Fruit fly (Drosophila melanogaster) whole organism, embryonic: ENCODE data around the gene Cep135.

Experiments
- Awh ChIP-seq: fragments of 200-800 bp; sonication (Bioruptor generic); IDR thresholded peaks from 2 replicates; pipeline ENCODE4, ENCODE4 v1.3.6; 2022; ENCODE audit warnings: missing biosample characterization, missing genetic modification characterization
- C15 ChIP-seq: fragments of 200-800 bp; sonication (Bioruptor generic); IDR thresholded peaks from 3 replicates; pipeline ENCODE4 v1.3.6; 2022; ENCODE audit warnings: missing biosample characterization, missing genetic modification characterization
- CG10209 ChIP-seq: fragments of 200-800 bp; sonication (Bioruptor generic); optimal IDR thresholded peaks from 3 replicates; lab custom pipeline; 2017; ENCODE audit warnings: missing biosample characterization, mild to moderate bottlenecking, missing genetic modification characterization, missing genetic modification reagents
- CG10321 ChIP-seq: fragments of 200-800 bp; sonication (Bioruptor generic); IDR thresholded peaks from 2 replicates; pipeline ENCODE4 v1.3.6; 2022; ENCODE audit warnings: missing biosample characterization, missing genetic modification characterization
- CG10959 ChIP-seq: fragments of 200-800 bp; sonication (Bioruptor generic); IDR thresholded peaks from 2 replicates; pipeline ENCODE4 v1.3.6; 2022; ENCODE audit warnings: missing biosample characterization, missing genetic modification characterization
- CG11398 ChIP-seq: fragments of 200-800 bp; sonication (Bioruptor generic); optimal IDR thresholded peaks from 2 replicates; lab custom pipeline; 2016; ENCODE audit warnings: missing biosample characterization, missing genetic modification characterization
- CG11696 ChIP-seq: fragments of 200-800 bp; sonication (Bioruptor generic); IDR thresholded peaks from 2 replicates; pipeline ENCODE4 v1.3.6; 2022; ENCODE audit warnings: missing biosample characterization, missing genetic modification characterization
- CG12219 ChIP-seq: fragments of 200-800 bp; sonication (Bioruptor generic); optimal IDR thresholded peaks from 3 replicates; lab custom pipeline; 2018; ENCODE audit warnings: missing biosample characterization, mild to moderate bottlenecking, missing genetic modification characterization
- CG12659 ChIP-seq: fragments of 200-800 bp; sonication (Bioruptor generic); optimal IDR thresholded peaks from 3 replicates; lab custom pipeline; 2017; ENCODE audit warnings: mild to moderate bottlenecking, missing biosample characterization, missing genetic modification reagents, missing genetic modification characterization
- CG16863 ChIP-seq: fragments of 200-800 bp; sonication (Bioruptor generic); optimal IDR thresholded peaks from 3 replicates; lab custom pipeline; 2016; ENCODE audit warnings: missing biosample characterization, missing genetic modification characterization
- CG17186 ChIP-seq: fragments of 200-800 bp; sonication (Bioruptor generic); optimal IDR thresholded peaks from 3 replicates; lab custom pipeline; 2017; ENCODE audit warnings: missing biosample characterization, missing genetic modification reagents, missing genetic modification characterization
- CG31388 ChIP-seq: fragments of 200-800 bp; sonication (Bioruptor generic); optimal IDR thresholded peaks from 2 replicates; lab custom pipeline; 2016; ENCODE audit warnings: missing biosample characterization, missing genetic modification characterization
- CG7271 ChIP-seq: fragments of 200-800 bp; sonication (Bioruptor generic); optimal IDR thresholded peaks from 2 replicates; lab custom pipeline; 2018; ENCODE audit warnings: missing biosample characterization, mild to moderate bottlenecking, missing genetic modification characterization, moderate library complexity
- CG8290 ChIP-seq, 3 experiments: fragments of 200-800 bp; sonication (Bioruptor generic); optimal IDR thresholded peaks; 2 replicates each; lab custom pipeline; 2016 to 2019; ENCODE audit warnings: missing biosample characterization in 3 of 3, missing genetic modification characterization in 3 of 3, mild to moderate bottlenecking in 2 of 3, moderate library complexity in 1 of 3
- CG8359 ChIP-seq: fragments of 200-800 bp; sonication (Bioruptor generic); optimal IDR thresholded peaks from 2 replicates; lab custom pipeline; 2017; ENCODE audit warnings: missing biosample characterization, mild to moderate bottlenecking, missing genetic modification characterization, borderline replicate concordance
- CG8478 ChIP-seq: fragments of >200 bp; optimal IDR thresholded peaks from 2 replicates; lab custom pipeline; 2018
- CG9727 ChIP-seq: fragments of 200-800 bp; sonication (Bioruptor generic); optimal IDR thresholded peaks from 3 replicates; lab custom pipeline; 2017; ENCODE audit warnings: missing biosample characterization, mild to moderate bottlenecking, missing genetic modification characterization
- D ChIP-seq, 2 experiments: fragments of 200-800 bp in 1 of 2; fragments of >200 bp in 1 of 2; sonication (Bioruptor generic) in 1 of 2; optimal IDR thresholded peaks; 2 replicates in 1 of 2; 3 replicates in 1 of 2; lab custom pipeline; 2017; ENCODE audit warnings: mild to moderate bottlenecking in 1 of 2, missing biosample characterization in 1 of 2, missing genetic modification characterization in 1 of 2, missing genetic modification reagents in 1 of 2
- Mes4 ChIP-seq: fragments of 200-800 bp; sonication (Bioruptor generic); optimal IDR thresholded peaks from 2 replicates; lab custom pipeline; 2016; ENCODE audit warnings: missing biosample characterization, missing genetic modification characterization
- Myb ChIP-seq: fragments of 200-800 bp; sonication (Bioruptor generic); optimal IDR thresholded peaks from 2 replicates; lab custom pipeline; 2016; ENCODE audit warnings: missing biosample characterization, missing genetic modification characterization
- NK7.1 ChIP-seq: fragments of 200-800 bp; sonication (Bioruptor generic); optimal IDR thresholded peaks from 3 replicates; lab custom pipeline; 2016; ENCODE audit warnings: missing biosample characterization, missing genetic modification characterization
- Nf-YB ChIP-seq: fragments of 200-800 bp; sonication (Bioruptor generic); optimal IDR thresholded peaks from 3 replicates; lab custom pipeline; 2019; ENCODE audit warnings: missing biosample characterization, mild to moderate bottlenecking, missing genetic modification characterization, moderate library complexity
- Opbp ChIP-seq: fragments of 200-800 bp; sonication (Bioruptor generic); IDR thresholded peaks from 3 replicates; pipeline ENCODE4 v1.3.6; 2022; ENCODE audit warnings: missing biosample characterization, missing genetic modification characterization; ENCODE audit not compliant: partially characterized antibody
- Rfx ChIP-seq: fragments of 200-800 bp; sonication (Bioruptor generic); IDR thresholded peaks from 2 replicates; pipeline ENCODE4 v1.3.6; 2022; ENCODE audit warnings: missing biosample characterization, missing genetic modification characterization
- Scr ChIP-seq: fragments of 200-800 bp; sonication (Bioruptor generic); IDR thresholded peaks from 2 replicates; pipeline ENCODE4 v1.3.6; 2022; ENCODE audit warnings: missing biosample characterization, missing genetic modification characterization; ENCODE audit not compliant: partially characterized antibody
- Sry-δ ChIP-seq: fragments of 200-800 bp; sonication (Bioruptor generic); optimal IDR thresholded peaks from 2 replicates; lab custom pipeline; 2016; ENCODE audit warnings: missing biosample characterization, missing genetic modification characterization
- ara ChIP-seq: fragments of 200-800 bp; sonication (Bioruptor generic); IDR thresholded peaks from 2 replicates; pipeline ENCODE4 v1.3.6; 2022; ENCODE audit warnings: missing biosample characterization, missing genetic modification characterization
- az2 ChIP-seq: fragments of 200-800 bp; sonication (Bioruptor generic); optimal IDR thresholded peaks from 3 replicates; lab custom pipeline; 2016; ENCODE audit warnings: missing biosample characterization, missing genetic modification characterization
- bsh ChIP-seq, 2 experiments: fragments of 200-800 bp; sonication (Bioruptor generic); optimal IDR thresholded peaks; 2 replicates each; lab custom pipeline; 2017 to 2018; ENCODE audit warnings: mild to moderate bottlenecking in 2 of 2, missing biosample characterization in 2 of 2, missing genetic modification characterization in 2 of 2, moderate library complexity in 1 of 2
- cad ChIP-seq: fragments of >200 bp; optimal IDR thresholded peaks from 2 replicates; lab custom pipeline; 2017; ENCODE audit warnings: missing biosample characterization, missing genetic modification characterization
- cas ChIP-seq: fragments of 200-800 bp; sonication (Bioruptor generic); IDR thresholded peaks from 2 replicates; pipeline ENCODE4 v1.3.6; 2022; ENCODE audit warnings: missing biosample characterization, missing genetic modification characterization
- corto ChIP-seq: fragments of 200-800 bp; sonication (Bioruptor generic); optimal IDR thresholded peaks from 2 replicates; lab custom pipeline; 2016; ENCODE audit warnings: missing biosample characterization, mild to moderate bottlenecking, missing genetic modification characterization, moderate library complexity
- crol ChIP-seq: fragments of 200-800 bp; sonication (Bioruptor generic); IDR thresholded peaks from 2 replicates; pipeline ENCODE4 v1.3.6; 2022; ENCODE audit warnings: missing biosample characterization, missing genetic modification characterization
- cwo ChIP-seq: fragments of 200-800 bp; sonication (Bioruptor generic); optimal IDR thresholded peaks from 3 replicates; lab custom pipeline; 2017; ENCODE audit warnings: missing biosample characterization, missing genetic modification characterization, mild to moderate bottlenecking, moderate library complexity, missing genetic modification reagents
- gem ChIP-seq: fragments of 200-800 bp; sonication (Bioruptor generic); optimal IDR thresholded peaks from 2 replicates; lab custom pipeline; 2019; ENCODE audit warnings: missing biosample characterization, mild to moderate bottlenecking, missing genetic modification characterization, moderate library complexity
- grau ChIP-seq: fragments of 200-800 bp; optimal IDR thresholded peaks from 3 replicates; lab custom pipeline; 2019; ENCODE audit warnings: missing biosample characterization, mild to moderate bottlenecking, missing genetic modification characterization, moderate library complexity
- hb ChIP-seq: fragments of 200-800 bp; sonication (Bioruptor generic); IDR thresholded peaks from 3 replicates; pipeline ENCODE4 v1.3.6; 2022; ENCODE audit warnings: missing biosample characterization, missing genetic modification characterization; ENCODE audit not compliant: partially characterized antibody
- hth ChIP-seq: fragments of >200 bp; optimal IDR thresholded peaks from 2 replicates; lab custom pipeline; 2017; ENCODE audit warnings: inconsistent platforms
- klu ChIP-seq: fragments of 200-800 bp; sonication (Bioruptor generic); IDR thresholded peaks from 2 replicates; pipeline ENCODE4 v1.3.6; 2022; ENCODE audit warnings: missing biosample characterization, missing genetic modification characterization
- nom ChIP-seq: fragments of 200-800 bp; sonication (Bioruptor generic); optimal IDR thresholded peaks from 2 replicates; lab custom pipeline; 2017; ENCODE audit warnings: missing biosample characterization, missing genetic modification characterization, mild to moderate bottlenecking, moderate library complexity, missing genetic modification reagents
- peb ChIP-seq: fragments of 200-800 bp; sonication (Bioruptor generic); IDR thresholded peaks from 2 replicates; pipeline ENCODE4 v1.3.6; 2022; ENCODE audit warnings: missing biosample characterization, missing genetic modification characterization
- prd ChIP-seq, 3 experiments: fragments of >200 bp in 2 of 3; fragments of 200-800 bp in 1 of 3; sonication (Bioruptor generic) in 1 of 3; optimal IDR thresholded peaks in 2 of 3; IDR thresholded peaks in 1 of 3; 2 replicates in 2 of 3; 3 replicates in 1 of 3; pipeline versions ENCODE4 v1.3.6 to Lab custom; 2017 to 2022; ENCODE audit warnings: missing biosample characterization in 1 of 3, missing genetic modification characterization in 1 of 3
- sna ChIP-seq: fragments of 200-800 bp; sonication (Bioruptor generic); IDR thresholded peaks from 2 replicates; pipeline ENCODE4 v1.3.6; 2022; ENCODE audit warnings: missing biosample characterization, missing genetic modification characterization; ENCODE audit not compliant: partially characterized antibody
- tgo ChIP-seq: fragments of 200-800 bp; sonication (Bioruptor generic); IDR thresholded peaks from 3 replicates; pipeline ENCODE4 v1.3.6; 2022; ENCODE audit warnings: missing biosample characterization, missing genetic modification characterization
- trh ChIP-seq: fragments of 200-800 bp; sonication (Bioruptor generic); optimal IDR thresholded peaks from 2 replicates; lab custom pipeline; 2016; ENCODE audit warnings: missing biosample characterization, missing genetic modification characterization
- unpg ChIP-seq: fragments of 200-800 bp; sonication (Bioruptor generic); optimal IDR thresholded peaks from 3 replicates; lab custom pipeline; 2018; ENCODE audit warnings: missing biosample characterization, mild to moderate bottlenecking, missing genetic modification characterization, moderate library complexity
- zen ChIP-seq: fragments of 200-800 bp; sonication (Bioruptor generic); optimal IDR thresholded peaks from 3 replicates; lab custom pipeline; 2018; ENCODE audit warnings: missing biosample characterization, mild to moderate bottlenecking, missing genetic modification characterization, moderate library complexity

Cep135 gene

dm6 chr3L:15098659-15099512 is 17.7 kb upstream of the Cep135 start (continued):
- peak; percentile 27; the same call in 1 of the 3 replicates for TF ChIP-seq C15 (GFP tag; lab: Robert Waterston, UW)
- TF ChIP-seq prd (optimal IDR thresholded peaks at IDR 0.05; lab: Kevin White, UChicago) = no peak
- peak; percentile 80 for TF ChIP-seq prd (GFP tag; IDR thresholded peaks at IDR 0.05; lab: Robert Waterston, UW)
- TF ChIP-seq NK7.1 = peak; percentile 58
- peak; percentile 94 for TF ChIP-seq unpg (GFP tag; lab: Kevin White, UChicago)
- TF ChIP-seq cas (GFP tag; lab: Robert Waterston, UW) = peak; percentile 43; the same call in 1 of the 2 replicates
- no peak for TF ChIP-seq CG11398 (GFP tag; lab: Kevin White, UChicago)
- TF ChIP-seq crol (GFP tag; lab: Robert Waterston, UW) = no peak; the same call in 1 of the 2 replicates
- peak; percentile 54 for TF ChIP-seq CG12219
- peak; percentile 81 for TF ChIP-seq Rfx (GFP tag; lab: Robert Waterston, UW)
- TF ChIP-seq CG9727 = peak; percentile 88
- peak; percentile 70 for TF ChIP-seq CG10959 (GFP tag; lab: Robert Waterston, UW)
- peak; percentile 69 for TF ChIP-seq ara (GFP tag; lab: Robert Waterston, UW)
- no peak for TF ChIP-seq Scr (GFP tag; lab: Robert Waterston, UW)
- TF ChIP-seq D (optimal IDR thresholded peaks at IDR 0.05; lab: Kevin White, UChicago) = no peak
- peak; percentile 93 for TF ChIP-seq D (GFP tag; optimal IDR thresholded peaks at IDR 0.05; lab: Kevin White, UChicago)
- TF ChIP-seq corto (GFP tag; lab: Kevin White, UChicago) = peak; percentile 5
- TF ChIP-seq sna (GFP tag; lab: Robert Waterston, UW) = peak; percentile 34
- TF ChIP-seq az2 (GFP tag; lab: Kevin White, UChicago) = peak; percentile 80
- TF ChIP-seq Myb (GFP tag; lab: Kevin White, UChicago) = no peak
- TF ChIP-seq trh (GFP tag; lab: Kevin White, UChicago) = peak; percentile 12
- peak; percentile 97 for TF ChIP-seq gem (tag; lab: Kevin White, UChicago)
- peak; percentile 93 for TF ChIP-seq CG7271 (tag; lab: Kevin White, UChicago)
- TF ChIP-seq CG17186 = no peak
- no peak for TF ChIP-seq Sry-δ (GFP tag; lab: Kevin White, UChicago)
- peak; percentile 53 to 89 for TF ChIP-seq bsh (GFP tag; optimal IDR thresholded peaks at IDR 0.05; lab: Kevin White, UChicago)
- peak; percentile 89 for TF ChIP-seq zen (tag; lab: Kevin White, UChicago)
- peak; percentile 92 for TF ChIP-seq cwo
- TF ChIP-seq klu (GFP tag; lab: Robert Waterston, UW) = no peak; the same call in 1 of the 2 replicates
- TF ChIP-seq CG10209 (GFP tag; lab: Kevin White, UChicago) = peak; percentile 74
- TF ChIP-seq CG11696 (GFP tag; lab: Robert Waterston, UW) = peak; percentile 76
- TF ChIP-seq hth = no peak
- TF ChIP-seq Nf-YB (GFP tag; lab: Kevin White, UChicago) = peak; percentile 76
- TF ChIP-seq CG31388 = peak; percentile 49
- peak; percentile 90 for TF ChIP-seq tgo (GFP tag; lab: Robert Waterston, UW)
- peak; percentile 68; the same call in 1 of the 2 replicates for TF ChIP-seq CG10321 (GFP tag; lab: Robert Waterston, UW)
- peak; percentile 86 for TF ChIP-seq grau (tag; lab: Kevin White, UChicago)
- TF ChIP-seq CG16863 (GFP tag; lab: Kevin White, UChicago) = no peak
- no peak for TF ChIP-seq Opbp (GFP tag; lab: Robert Waterston, UW)
- peak; percentile 76 for TF ChIP-seq CG12659
- peak; percentile 34 for TF ChIP-seq CG8290 (GFP tag; optimal IDR thresholded peaks at IDR 0.05; lab: Kevin White, UChicago)
- no peak for TF ChIP-seq CG8290 (tag; optimal IDR thresholded peaks at IDR 0.05; lab: Kevin White, UChicago)
- no peak for TF ChIP-seq cad (GFP tag; lab: Kevin White, UChicago)
- TF ChIP-seq Mes4 (GFP tag; lab: Kevin White, UChicago) = no peak
- TF ChIP-seq CG8359 (GFP tag; lab: Kevin White, UChicago) = peak; percentile 61
- TF ChIP-seq Awh (GFP tag; lab: Robert Waterston, UW) = peak; percentile 92
- TF ChIP-seq nom (GFP tag; lab: Kevin White, UChicago) = peak; percentile 85
- peak; percentile 75 for TF ChIP-seq peb (GFP tag; lab: Robert Waterston, UW)
- TF ChIP-seq CG8478 (lab: Kevin White, UChicago) = no peak
- TF ChIP-seq hb (GFP tag; lab: Robert Waterston, UW) = no peak
